Worm (Caenorhabditis elegans): Measurements from ENCODE around the gene unc-50.
"Not testable (repeated sequence)": the region's sequence is repeated elsewhere in the genome, so short reads cannot be mapped to it uniquely, and the experiment has no call there.

DNA sequence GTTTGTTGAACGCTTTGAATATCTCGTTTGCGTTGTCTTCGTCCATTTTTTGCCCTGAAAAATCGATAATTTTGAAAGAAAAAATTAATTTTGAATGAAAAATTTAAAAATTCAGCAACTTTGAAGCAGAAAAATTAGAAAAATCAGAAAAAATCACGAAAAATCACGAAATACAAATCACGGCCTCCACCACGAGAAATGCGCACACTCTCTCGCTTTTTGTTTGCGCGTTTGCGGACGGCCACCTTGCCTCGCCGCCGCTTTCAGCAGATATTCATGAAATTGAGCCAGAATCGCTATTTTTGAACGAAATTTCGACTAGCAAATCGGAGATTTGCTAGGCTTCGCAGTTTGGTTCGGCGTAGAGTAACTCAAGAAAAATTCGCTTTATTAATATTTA is 51.1 kb downstream of the unc-50 start, which contains the start of gene inpp-4B:
- not testable (repeated sequence) for TF ChIP-seq flt-1 (GFP tag; IDR thresholded peaks at IDR 0.05); med-1 (GFP tag; optimal IDR thresholded peaks at IDR 0.05; ENCODE audit: insufficient read depth); ref-1 (GFP tag; conservative IDR thresholded peaks at IDR 0.05)
